Fruit fly (Drosophila melanogaster): ENCODE measurements around the gene emb.
A peak's percentile ranks its signal among the peaks of the same experiment; 100 is the strongest.

The emb gene

DNA sequence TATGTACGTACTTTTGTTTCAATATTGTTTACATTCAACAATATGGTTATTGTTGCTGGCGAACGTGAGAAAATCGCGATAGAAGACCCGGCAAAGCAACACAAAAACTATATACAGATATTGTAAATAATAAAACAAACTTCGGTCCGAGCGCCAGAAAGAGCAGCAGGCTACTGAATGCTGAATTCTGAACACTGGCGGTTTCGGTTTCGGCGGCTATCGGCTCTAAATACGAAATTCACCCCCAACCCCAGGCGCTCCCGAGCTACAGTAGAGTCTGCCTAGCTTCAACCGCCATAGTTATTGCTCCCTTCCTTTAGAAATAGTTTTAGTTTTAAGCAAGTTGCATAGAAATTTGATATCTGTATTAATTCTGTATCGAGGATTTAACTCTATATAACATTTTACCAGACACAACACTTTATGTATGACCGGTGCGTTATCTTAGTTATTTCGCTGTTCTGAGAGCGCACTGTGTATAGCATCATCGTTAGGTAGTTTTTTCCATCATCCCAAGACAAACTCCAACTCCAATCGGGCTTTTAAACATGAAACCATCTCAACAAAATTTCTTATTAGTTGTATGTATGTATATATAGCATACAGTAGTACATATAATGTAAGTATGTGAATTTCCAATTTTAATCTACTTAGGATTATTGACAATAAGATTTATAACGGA lies 41.0 kb upstream of the emb start, which contains the start of gene CG7627 (continued):
- TF ChIP-seq CG5953 (GFP tag; IDR thresholded peaks at IDR 0.05) (no peak), Oli (tag; optimal IDR thresholded peaks at IDR 0.05) (peak; percentile 54), Nf-YC (tag; optimal IDR thresholded peaks at IDR 0.05) (peak; percentile 55), CG9727 (GFP tag; optimal IDR thresholded peaks at IDR 0.05) (peak; percentile 82), Ravus (GFP tag; IDR thresholded peaks at IDR 0.05) (peak; percentile 54), CG2678 (tag; optimal IDR thresholded peaks at IDR 0.05) (peak; percentile 88), gem (tag; optimal IDR thresholded peaks at IDR 0.05) (peak; percentile 83), Dbx (GFP tag; IDR thresholded peaks at IDR 0.05) (peak; percentile 85), CG6683 (GFP tag; optimal IDR thresholded peaks at IDR 0.05) (peak; percentile 63), NC2β (GFP tag; optimal IDR thresholded peaks at IDR 0.05) (peak; percentile 49), onecut (GFP tag; IDR thresholded peaks at IDR 0.05) (peak; percentile 54), Med (GFP tag) (peak; percentile 97), dmrt99B (tag; optimal IDR thresholded peaks at IDR 0.05) (peak; percentile 83), dati (GFP tag; IDR thresholded peaks at IDR 0.05) (peak; percentile 61; the same call in 1 of the 2 replicates), sd (tag; optimal IDR thresholded peaks at IDR 0.05) (peak; percentile 41), dmrt11E (tag; optimal IDR thresholded peaks at IDR 0.05) (peak; percentile 62), repo (GFP tag; optimal IDR thresholded peaks at IDR 0.05) (peak; percentile 73), seq (GFP tag; IDR thresholded peaks at IDR 0.05) (peak; percentile 71), CG10321 (GFP tag; IDR thresholded peaks at IDR 0.05) (no peak), CG1832 (GFP tag; optimal IDR thresholded peaks at IDR 0.05) (no peak), Ada2b (GFP tag; IDR thresholded peaks at IDR 0.05) (peak; percentile 83), Side (GFP tag; optimal IDR thresholded peaks at IDR 0.05) (peak; percentile 70), sc (optimal IDR thresholded peaks at IDR 0.05) (no peak), sc (GFP tag; optimal IDR thresholded peaks at IDR 0.05) (peak; percentile 6), CG32532 (GFP tag; IDR thresholded peaks at IDR 0.05) (peak; percentile 88), CG30020 (tag; optimal IDR thresholded peaks at IDR 0.05) (peak; percentile 32), gcm (GFP tag; optimal IDR thresholded peaks at IDR 0.05) (peak; percentile 48), BEAF-32 (GFP tag; optimal IDR thresholded peaks at IDR 0.05) (no peak), CG15601 (tag; optimal IDR thresholded peaks at IDR 0.05) (peak; percentile 41), CG17612 (GFP tag; IDR thresholded peaks at IDR 0.05) (no peak), gfzf (GFP tag; optimal IDR thresholded peaks at IDR 0.05) (no peak), CG13775 (GFP tag; optimal IDR thresholded peaks at IDR 0.05) (peak; percentile 60), CG31441 (GFP tag; IDR thresholded peaks at IDR 0.05) (peak; percentile 81), pfk (GFP tag; optimal IDR thresholded peaks at IDR 0.05) (no peak), en (GFP tag; optimal IDR thresholded peaks at IDR 0.05) (no peak), tll (GFP tag; optimal IDR thresholded peaks at IDR 0.05) (no peak), CG2199 (GFP tag; IDR thresholded peaks at IDR 0.05) (no peak), CG11247 (GFP tag; IDR thresholded peaks at IDR 0.05) (peak; percentile 88), chm (GFP tag; IDR thresholded peaks at IDR 0.05) (peak; percentile 72; the same call in 1 of the 2 replicates), CG9932 (GFP tag; IDR thresholded peaks at IDR 0.05) (peak; percentile 83), Hmx (GFP tag; optimal IDR thresholded peaks at IDR 0.05) (peak; percentile 20), CG3065 (GFP tag; optimal IDR thresholded peaks at IDR 0.05) (no peak), cato (GFP tag; optimal IDR thresholded peaks at IDR 0.05; ENCODE audit: borderline replicate concordance) (no peak), Trl (optimal IDR thresholded peaks at IDR 0.05) (no peak), Trl (GFP tag; optimal IDR thresholded peaks at IDR 0.05) (peak; percentile 71), ssp (GFP tag; IDR thresholded peaks at IDR 0.05) (peak; percentile 58), gce (GFP tag; IDR thresholded peaks at IDR 0.05) (peak; percentile 31; the same call in 1 of the 3 replicates), tap (tag; optimal IDR thresholded peaks at IDR 0.05) (peak; percentile 57), CG1233 (GFP tag; optimal IDR thresholded peaks at IDR 0.05) (peak; percentile 54), Optix (GFP tag; IDR thresholded peaks at IDR 0.05) (peak; percentile 64; the same call in 1 of the 3 replicates)
